Worm (Caenorhabditis elegans): ENCODE measurements around the gene F14H12.3.

Gene F14H12.3

ce11 chrX:4383316-4383936 is 39.4 kb downstream of the F14H12.3 start, which contains the start of gene lst-2:
lst-2 (minus strand) TSS chrX:4383366.
- TF ChIP-seq ces-1 (GFP tag; optimal IDR thresholded peaks at IDR 0.05): no peak
- TF ChIP-seq ceh-83 (GFP tag; optimal IDR thresholded peaks at IDR 0.05): no peak
- no peak for TF ChIP-seq lin-13 (tag; optimal IDR thresholded peaks at IDR 0.05)
- TF ChIP-seq nhr-28 (tag; optimal IDR thresholded peaks at IDR 0.05): no peak
- TF ChIP-seq sptf-1 (tag; optimal IDR thresholded peaks at IDR 0.05): no peak
- no peak for TF ChIP-seq bed-3 (GFP tag; optimal IDR thresholded peaks at IDR 0.05)
- no peak for TF ChIP-seq tbx-8 (GFP tag; optimal IDR thresholded peaks at IDR 0.05)
- TF ChIP-seq nhr-76 (tag; optimal IDR thresholded peaks at IDR 0.05): no peak
- TF ChIP-seq cnd-1 (tag; optimal IDR thresholded peaks at IDR 0.05): no peak
- no peak for TF ChIP-seq drap-1 (GFP tag; optimal IDR thresholded peaks at IDR 0.05)
- no peak for TF ChIP-seq elt-3 (tag; optimal IDR thresholded peaks at IDR 0.05)
- TF ChIP-seq blmp-1 (tag; optimal IDR thresholded peaks at IDR 0.05): no peak
- TF ChIP-seq lsy-2 (tag; optimal IDR thresholded peaks at IDR 0.05): no peak

ce11 chrX:4386493-4386892 is 42.5 kb downstream of the F14H12.3 start:
- no peak for TF ChIP-seq nhr-12 (tag; optimal IDR thresholded peaks at IDR 0.05)
- no peak for TF ChIP-seq ztf-11 (tag; optimal IDR thresholded peaks at IDR 0.05)
- TF ChIP-seq nhr-76 (tag; optimal IDR thresholded peaks at IDR 0.05): no peak
- no peak for TF ChIP-seq bed-3 (GFP tag; optimal IDR thresholded peaks at IDR 0.05)
- no peak for TF ChIP-seq elt-1 (tag; optimal IDR thresholded peaks at IDR 0.05; ENCODE audit: borderline replicate concordance, insufficient read depth)
- no peak for TF ChIP-seq ces-1 (GFP tag; optimal IDR thresholded peaks at IDR 0.05)
- no peak for TF ChIP-seq nhr-2 (tag; optimal IDR thresholded peaks at IDR 0.05)
- TF ChIP-seq lsy-2 (tag; optimal IDR thresholded peaks at IDR 0.05): no peak
- no peak for TF ChIP-seq mls-2 (tag; optimal IDR thresholded peaks at IDR 0.05)
- TF ChIP-seq sptf-1 (tag; optimal IDR thresholded peaks at IDR 0.05): no peak
- TF ChIP-seq mab-5 (tag; optimal IDR thresholded peaks at IDR 0.05): no peak
- TF ChIP-seq flh-1 (GFP tag; optimal IDR thresholded peaks at IDR 0.05): no peak
- TF ChIP-seq drap-1 (GFP tag; optimal IDR thresholded peaks at IDR 0.05): no peak
- TF ChIP-seq lin-32 (GFP tag; optimal IDR thresholded peaks at IDR 0.05): no peak
- no peak for TF ChIP-seq unc-120 (tag; optimal IDR thresholded peaks at IDR 0.05; ENCODE audit: poor library complexity, severe bottlenecking)
- no peak for TF ChIP-seq nhr-28 (tag; optimal IDR thresholded peaks at IDR 0.05)
- TF ChIP-seq hlh-1 (tag; optimal IDR thresholded peaks at IDR 0.05): no peak
- no peak for TF ChIP-seq ceh-43 (GFP tag; optimal IDR thresholded peaks at IDR 0.05)

ce11 chrX:4388834-4389409 is 44.9 kb downstream of the F14H12.3 start, which contains the start of gene dpy-23:
dpy-23 (plus strand) TSS chrX:4389359.
- TF ChIP-seq nhr-28 (tag; optimal IDR thresholded peaks at IDR 0.05) (no peak), ceh-39 (tag; optimal IDR thresholded peaks at IDR 0.05) (peak; percentile 69), bed-3 (GFP tag; optimal IDR thresholded peaks at IDR 0.05) (no peak), elt-3 (tag; optimal IDR thresholded peaks at IDR 0.05) (no peak), unc-120 (tag; optimal IDR thresholded peaks at IDR 0.05; ENCODE audit: poor library complexity, severe bottlenecking) (peak; percentile 92), M03D4.4 (tag; optimal IDR thresholded peaks at IDR 0.05) (peak; percentile 19), snpc-4 (tag; optimal IDR thresholded peaks at IDR 0.05) (no peak), ham-2 (GFP tag; optimal IDR thresholded peaks at IDR 0.05) (peak; percentile 88), zip-8 (tag; optimal IDR thresholded peaks at IDR 0.05) (no peak), drap-1 (GFP tag; optimal IDR thresholded peaks at IDR 0.05) (peak; percentile 48), lin-32 (GFP tag; optimal IDR thresholded peaks at IDR 0.05) (no peak), ceh-43 (GFP tag; optimal IDR thresholded peaks at IDR 0.05) (peak; percentile 28), unc-39 (tag; optimal IDR thresholded peaks at IDR 0.05) (no peak), nhr-237 (tag; optimal IDR thresholded peaks at IDR 0.05) (peak; percentile 93), hlh-1 (tag; optimal IDR thresholded peaks at IDR 0.05) (peak; percentile 82), ces-1 (GFP tag; optimal IDR thresholded peaks at IDR 0.05) (peak; percentile 91), cnd-1 (tag; optimal IDR thresholded peaks at IDR 0.05) (peak; percentile 11), ztf-11 (tag; optimal IDR thresholded peaks at IDR 0.05) (peak; percentile 69), pha-4 (tag; optimal IDR thresholded peaks at IDR 0.05) (peak; percentile 93), nhr-2 (tag; optimal IDR thresholded peaks at IDR 0.05) (no peak), sptf-1 (tag; optimal IDR thresholded peaks at IDR 0.05) (peak; percentile 59), lin-13 (tag; optimal IDR thresholded peaks at IDR 0.05) (peak; percentile 71), mab-5 (tag; optimal IDR thresholded peaks at IDR 0.05) (no peak), lsy-2 (tag; optimal IDR thresholded peaks at IDR 0.05) (peak; percentile 78), mls-2 (tag; optimal IDR thresholded peaks at IDR 0.05) (peak; percentile 65), ceh-83 (GFP tag; optimal IDR thresholded peaks at IDR 0.05) (no peak), unc-62 (GFP tag; optimal IDR thresholded peaks at IDR 0.05) (peak; percentile 87), mep-1 (tag; optimal IDR thresholded peaks at IDR 0.05) (peak; percentile 83), nhr-12 (tag; optimal IDR thresholded peaks at IDR 0.05) (peak; percentile 20), blmp-1 (tag; optimal IDR thresholded peaks at IDR 0.05) (no peak)
